Fruit fly (Drosophila melanogaster): ENCODE measurements around the gene shop.
A peak's percentile ranks its signal among the peaks of the same experiment; 100 is the strongest.

Gene shop

DNA sequence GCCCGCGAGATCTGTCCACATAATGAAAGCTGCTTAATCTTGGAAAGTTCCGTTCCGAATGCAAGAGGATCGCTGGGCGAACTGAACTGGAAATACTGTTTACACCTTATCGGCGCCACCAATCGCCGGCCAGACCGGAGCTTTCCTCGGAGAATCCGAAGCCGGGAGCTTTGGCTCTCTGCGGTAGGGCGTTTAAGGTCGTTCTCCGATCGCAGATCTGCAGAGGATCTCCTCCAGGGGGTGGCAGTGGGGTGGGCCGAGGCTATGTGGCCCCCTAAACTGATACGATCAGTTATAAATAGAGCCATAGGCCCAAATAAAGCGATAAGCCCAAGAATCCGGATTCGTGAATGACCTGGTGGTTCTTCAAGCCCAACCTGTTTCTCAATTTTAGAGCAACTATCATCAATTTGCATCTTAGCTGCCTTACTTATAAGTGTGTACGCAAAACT, 9.0 kb upstream of the shop start, which contains the start of gene CG7322 (continued):
- no peak for TF ChIP-seq ato (GFP tag; IDR thresholded peaks at IDR 0.05; ENCODE audit: partially characterized antibody)
- peak; percentile 75 for TF ChIP-seq crol (GFP tag; IDR thresholded peaks at IDR 0.05)
- peak; percentile 89 for TF ChIP-seq grn (GFP tag; optimal IDR thresholded peaks at IDR 0.05)

DNA sequence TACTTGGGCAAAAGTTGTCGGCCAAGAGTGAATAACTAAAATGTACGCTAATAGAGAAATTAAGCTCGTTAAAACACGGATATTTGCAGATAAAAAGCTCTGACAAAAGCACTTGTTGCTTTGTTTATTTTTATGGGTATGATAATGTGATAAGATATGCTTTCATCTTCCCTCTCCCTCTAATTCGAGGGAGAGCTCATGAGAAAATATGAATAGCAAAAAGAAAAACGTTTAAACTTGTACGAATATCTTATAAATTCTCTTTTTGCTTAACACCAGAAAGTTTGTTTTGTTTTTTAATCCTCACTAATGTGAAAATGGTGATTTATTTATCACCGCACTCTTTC, 629 bp upstream of the shop start:
- TF ChIP-seq GATAe (GFP tag; conservative IDR thresholded peaks at IDR 0.05) (no peak), NK7.1 (GFP tag; optimal IDR thresholded peaks at IDR 0.05) (no peak), Dref (GFP tag; IDR thresholded peaks at IDR 0.05) (peak; percentile 57; the same call in 1 of the 2 replicates), CG15696 (tag; optimal IDR thresholded peaks at IDR 0.05) (no peak), lmd (GFP tag; IDR thresholded peaks at IDR 0.05) (no peak), gt (GFP tag; IDR thresholded peaks at IDR 0.05) (no peak), CG10431 (GFP tag; optimal IDR thresholded peaks at IDR 0.05) (no peak), scrt (GFP tag; optimal IDR thresholded peaks at IDR 0.05) (peak; percentile 69), CG33557 (GFP tag; optimal IDR thresholded peaks at IDR 0.05) (no peak), ac (GFP tag; optimal IDR thresholded peaks at IDR 0.05) (no peak), E2f2 (GFP tag; IDR thresholded peaks at IDR 0.05) (no peak), dmrt99B (tag; optimal IDR thresholded peaks at IDR 0.05) (no peak), slbo (GFP tag; IDR thresholded peaks at IDR 0.05) (no peak), odd (GFP tag; optimal IDR thresholded peaks at IDR 0.05) (no peak), CG4282 (GFP tag; optimal IDR thresholded peaks at IDR 0.05) (no peak), D19A (tag; optimal IDR thresholded peaks at IDR 0.05) (no peak), slou (GFP tag; optimal IDR thresholded peaks at IDR 0.05) (no peak), CG12942 (GFP tag; optimal IDR thresholded peaks at IDR 0.05) (no peak), CG11504 (tag; optimal IDR thresholded peaks at IDR 0.05) (no peak), vfl (GFP tag; optimal IDR thresholded peaks at IDR 0.05) (no peak), cad (GFP tag; optimal IDR thresholded peaks at IDR 0.05) (no peak), CG10267 (tag; optimal IDR thresholded peaks at IDR 0.05) (no peak), HmgD (GFP tag; optimal IDR thresholded peaks at IDR 0.05) (no peak), tna (GFP tag; IDR thresholded peaks at IDR 0.05; ENCODE audit: partially characterized antibody) (no peak), Hey (tag; optimal IDR thresholded peaks at IDR 0.05) (no peak), CG7786 (GFP tag; optimal IDR thresholded peaks at IDR 0.05) (no peak), Taf1 (GFP tag; IDR thresholded peaks at IDR 0.05) (no peak), Scr (GFP tag; IDR thresholded peaks at IDR 0.05; ENCODE audit: partially characterized antibody) (no peak; the same call in 1 of the 2 replicates), Nf-YA (GFP tag; IDR thresholded peaks at IDR 0.05) (no peak), CG13624 (GFP tag; optimal IDR thresholded peaks at IDR 0.05) (no peak), Hr39 (optimal IDR thresholded peaks at IDR 0.05) (no peak), tx (GFP tag; optimal IDR thresholded peaks at IDR 0.05) (no peak), HLH3B (GFP tag; IDR thresholded peaks at IDR 0.05) (no peak), MBD-R2 (GFP tag; IDR thresholded peaks at IDR 0.05) (no peak), CG12104 (GFP tag; optimal IDR thresholded peaks at IDR 0.05) (no peak), Meics (GFP tag; optimal IDR thresholded peaks at IDR 0.05) (no peak), Hand (GFP tag; optimal IDR thresholded peaks at IDR 0.05) (no peak), dati (GFP tag; IDR thresholded peaks at IDR 0.05) (no peak), CG18619 (GFP tag; optimal IDR thresholded peaks at IDR 0.05) (no peak), rib (GFP tag; IDR thresholded peaks at IDR 0.05) (no peak), Bgb (GFP tag; IDR thresholded peaks at IDR 0.05; ENCODE audit: partially characterized antibody) (peak; percentile 26; the same call in 1 of the 2 replicates), exex (tag; optimal IDR thresholded peaks at IDR 0.05) (peak; percentile 50), luna (GFP tag; optimal IDR thresholded peaks at IDR 0.05) (no peak), abd-A (tag; optimal IDR thresholded peaks at IDR 0.05) (peak; percentile 83), ranshi (GFP tag; IDR thresholded peaks at IDR 0.05) (no peak), Mes4 (GFP tag; optimal IDR thresholded peaks at IDR 0.05) (no peak), HLH4C (GFP tag; IDR thresholded peaks at IDR 0.05; ENCODE audit: partially characterized antibody) (no peak), CG12744 (GFP tag; optimal IDR thresholded peaks at IDR 0.05) (no peak)
